Fruit fly (Drosophila melanogaster) whole organism, embryonic: ENCODE results near the gene CG43815.

ENCODE experiments used
- Ada2b ChIP-seq: fragments of 200-800 bp; sonication (Bioruptor generic); IDR thresholded peaks from 2 replicates; pipeline ENCODE4 v1.3.6; 2022; ENCODE audit warnings: missing biosample characterization, missing genetic modification characterization
- Antp ChIP-seq: fragments of 200-800 bp; sonication (Bioruptor generic); optimal IDR thresholded peaks from 3 replicates; lab custom pipeline; 2016; ENCODE audit warnings: missing biosample characterization, missing genetic modification characterization
- B-H2 ChIP-seq: fragments of 200-800 bp; sonication (Bioruptor generic); optimal IDR thresholded peaks from 2 replicates; lab custom pipeline; 2018; ENCODE audit warnings: missing biosample characterization, mild to moderate bottlenecking, missing genetic modification characterization
- CG11085 ChIP-seq: fragments of 200-800 bp; sonication (Bioruptor generic); IDR thresholded peaks from 2 replicates; pipeline ENCODE4 v1.3.6; 2022; ENCODE audit warnings: missing biosample characterization, missing genetic modification characterization
- CG11695 ChIP-seq: fragments of 200-800 bp; sonication (Bioruptor generic); IDR thresholded peaks from 3 replicates; pipeline ENCODE4 v1.3.6; 2022; ENCODE audit warnings: missing biosample characterization, missing genetic modification characterization
- CG12744 ChIP-seq: fragments of 200-800 bp; sonication (Bioruptor generic); optimal IDR thresholded peaks from 2 replicates; lab custom pipeline; 2016; ENCODE audit warnings: missing biosample characterization, missing genetic modification characterization
- CG13624 ChIP-seq: fragments of 200-800 bp; sonication (Bioruptor generic); optimal IDR thresholded peaks from 2 replicates; lab custom pipeline; 2016; ENCODE audit warnings: missing biosample characterization, missing genetic modification characterization
- CG14667 ChIP-seq: fragments of 200-800 bp; sonication (Bioruptor generic); IDR thresholded peaks from 2 replicates; pipeline ENCODE4 v1.3.6; 2022; ENCODE audit warnings: missing biosample characterization, missing genetic modification characterization
- CG15011 ChIP-seq: fragments of 200-800 bp; sonication (Bioruptor generic); optimal IDR thresholded peaks from 3 replicates; lab custom pipeline; 2018; ENCODE audit warnings: missing biosample characterization, mild to moderate bottlenecking, missing genetic modification characterization
- CG15479 ChIP-seq: fragments of 200-800 bp; sonication (Bioruptor generic); optimal IDR thresholded peaks from 3 replicates; lab custom pipeline; 2019; ENCODE audit warnings: missing biosample characterization, mild to moderate bottlenecking, missing genetic modification characterization, moderate library complexity
- CG17328 ChIP-seq: fragments of 200-800 bp; sonication (Bioruptor generic); IDR thresholded peaks from 2 replicates; pipeline ENCODE4 v1.3.6; 2022; ENCODE audit warnings: missing biosample characterization, missing genetic modification characterization
- CG17361 ChIP-seq: fragments of 200-800 bp; sonication (Bioruptor generic); IDR thresholded peaks from 3 replicates; pipeline ENCODE4 v1.3.6; 2022; ENCODE audit warnings: missing biosample characterization, missing genetic modification characterization
- CG17568 ChIP-seq: fragments of 200-800 bp; sonication (Bioruptor generic); optimal IDR thresholded peaks from 2 replicates; lab custom pipeline; 2018; ENCODE audit warnings: missing biosample characterization, mild to moderate bottlenecking, missing genetic modification characterization, moderate library complexity
- CG2199 ChIP-seq: fragments of 200-800 bp; sonication (Bioruptor generic); IDR thresholded peaks from 3 replicates; pipeline ENCODE4 v1.3.6; 2022; ENCODE audit warnings: missing biosample characterization, missing genetic modification characterization
- CG2712 ChIP-seq: fragments of 200-800 bp; optimal IDR thresholded peaks from 3 replicates; lab custom pipeline; 2019; ENCODE audit warnings: missing biosample characterization, mild to moderate bottlenecking, missing genetic modification characterization, moderate library complexity
- CG30020 ChIP-seq: fragments of 200-800 bp; optimal IDR thresholded peaks from 2 replicates; lab custom pipeline; 2019; ENCODE audit warnings: missing biosample characterization, mild to moderate bottlenecking, missing genetic modification characterization, moderate library complexity
- CG32772 ChIP-seq: fragments of 200-800 bp; sonication (Bioruptor generic); IDR thresholded peaks from 2 replicates; pipeline ENCODE4 v1.3.6; 2022; ENCODE audit warnings: missing biosample characterization, missing genetic modification characterization
- CG3995 ChIP-seq: fragments of 200-800 bp; sonication (Bioruptor generic); optimal IDR thresholded peaks from 3 replicates; lab custom pipeline; 2016; ENCODE audit warnings: missing biosample characterization, missing genetic modification characterization
- CG5953 ChIP-seq: fragments of 200-800 bp; sonication (Bioruptor generic); IDR thresholded peaks from 2 replicates; pipeline ENCODE4 v1.3.6; 2022; ENCODE audit warnings: missing biosample characterization, missing genetic modification characterization
- CG6765 ChIP-seq: fragments of 200-800 bp; sonication (Bioruptor generic); optimal IDR thresholded peaks from 3 replicates; lab custom pipeline; 2017; ENCODE audit warnings: missing biosample characterization, mild to moderate bottlenecking, missing genetic modification characterization
- CG9609 ChIP-seq: fragments of 200-800 bp; sonication (Bioruptor generic); optimal IDR thresholded peaks from 3 replicates; lab custom pipeline; 2016; ENCODE audit warnings: missing biosample characterization, missing genetic modification characterization
- D ChIP-seq, 2 experiments: fragments of 200-800 bp in 1 of 2; fragments of >200 bp in 1 of 2; sonication (Bioruptor generic) in 1 of 2; optimal IDR thresholded peaks; 2 replicates in 1 of 2; 3 replicates in 1 of 2; lab custom pipeline; 2017; ENCODE audit warnings: mild to moderate bottlenecking in 1 of 2, missing biosample characterization in 1 of 2, missing genetic modification characterization in 1 of 2, missing genetic modification reagents in 1 of 2
- Dp ChIP-seq: fragments of 200-800 bp; sonication (Bioruptor generic); optimal IDR thresholded peaks from 2 replicates; lab custom pipeline; 2018; ENCODE audit warnings: missing biosample characterization, mild to moderate bottlenecking, missing genetic modification characterization, moderate library complexity
- H2.0 ChIP-seq: fragments of 200-800 bp; sonication (Bioruptor generic); IDR thresholded peaks from 2 replicates; pipeline ENCODE4 v1.3.6; 2022; ENCODE audit warnings: missing biosample characterization, missing genetic modification characterization
- Mes4 ChIP-seq: fragments of 200-800 bp; sonication (Bioruptor generic); optimal IDR thresholded peaks from 2 replicates; lab custom pipeline; 2016; ENCODE audit warnings: missing biosample characterization, missing genetic modification characterization
- Opbp ChIP-seq: fragments of 200-800 bp; sonication (Bioruptor generic); IDR thresholded peaks from 3 replicates; pipeline ENCODE4 v1.3.6; 2022; ENCODE audit warnings: missing biosample characterization, missing genetic modification characterization; ENCODE audit not compliant: partially characterized antibody
- Sox100B ChIP-seq: fragments of 200-800 bp; sonication (Bioruptor generic); optimal IDR thresholded peaks from 3 replicates; lab custom pipeline; 2018; ENCODE audit warnings: missing biosample characterization, mild to moderate bottlenecking, missing genetic modification characterization
- Ssrp ChIP-seq: fragments of 200-800 bp; sonication (Bioruptor generic); optimal IDR thresholded peaks from 2 replicates; lab custom pipeline; 2018; ENCODE audit warnings: missing biosample characterization, mild to moderate bottlenecking, missing genetic modification characterization, moderate library complexity
- al ChIP-seq: fragments of 200-800 bp; sonication (Bioruptor generic); IDR thresholded peaks from 2 replicates; pipeline ENCODE4 v1.3.6; 2022; ENCODE audit warnings: missing biosample characterization, missing genetic modification characterization
- bcd ChIP-seq: fragments of 200-800 bp; sonication (Bioruptor generic); optimal IDR thresholded peaks from 2 replicates; lab custom pipeline; 2017; ENCODE audit warnings: missing biosample characterization, mild to moderate bottlenecking, missing genetic modification characterization
- cas ChIP-seq: fragments of 200-800 bp; sonication (Bioruptor generic); IDR thresholded peaks from 2 replicates; pipeline ENCODE4 v1.3.6; 2022; ENCODE audit warnings: missing biosample characterization, missing genetic modification characterization
- ci ChIP-seq: fragments of 200-800 bp; sonication (Bioruptor generic); IDR thresholded peaks from 3 replicates; pipeline ENCODE4 v1.3.6; 2022; ENCODE audit warnings: missing biosample characterization, missing genetic modification characterization
- dpn ChIP-seq, 2 experiments: fragments of 200-800 bp; sonication (Bioruptor generic); optimal IDR thresholded peaks; 3 replicates each; lab custom pipeline; 2016; ENCODE audit warnings: missing biosample characterization in 2 of 2, missing genetic modification characterization in 2 of 2
- esg ChIP-seq: fragments of 200-800 bp; sonication (Bioruptor generic); conservative IDR thresholded peaks from 2 replicates; pipeline ENCODE4 v1.3.6; 2022; ENCODE audit warnings: missing biosample characterization, missing genetic modification characterization
- gro ChIP-seq: fragments of 200-800 bp; sonication (Bioruptor generic); optimal IDR thresholded peaks from 2 replicates; lab custom pipeline; 2016; ENCODE audit warnings: missing biosample characterization, missing genetic modification characterization
- hbn ChIP-seq: fragments of 200-800 bp; sonication (Bioruptor generic); IDR thresholded peaks from 2 replicates; pipeline ENCODE4 v1.3.6; 2022; ENCODE audit warnings: missing biosample characterization, missing genetic modification characterization; ENCODE audit not compliant: partially characterized antibody
- kni ChIP-seq: fragments of 200-800 bp; sonication (Bioruptor generic); optimal IDR thresholded peaks from 3 replicates; lab custom pipeline; 2017; ENCODE audit warnings: mild to moderate bottlenecking, missing biosample characterization, missing genetic modification reagents, missing genetic modification characterization
- lov ChIP-seq, 2 experiments: fragments of 200-800 bp in 1 of 2; fragments of >200 bp in 1 of 2; sonication (Bioruptor generic) in 1 of 2; IDR thresholded peaks in 1 of 2; optimal IDR thresholded peaks in 1 of 2; 2 replicates in 1 of 2; 3 replicates in 1 of 2; pipeline versions ENCODE4 v1.3.6 to Lab custom; 2017 to 2022; ENCODE audit warnings: missing biosample characterization in 1 of 2, missing genetic modification characterization in 1 of 2
- nmo ChIP-seq: fragments of 200-800 bp; sonication (Bioruptor generic); optimal IDR thresholded peaks from 2 replicates; lab custom pipeline; 2018; ENCODE audit warnings: missing biosample characterization, mild to moderate bottlenecking, missing genetic modification characterization, moderate library complexity
- pb ChIP-seq: fragments of 200-800 bp; sonication (Bioruptor generic); optimal IDR thresholded peaks from 3 replicates; lab custom pipeline; 2016; ENCODE audit warnings: missing biosample characterization, missing genetic modification characterization
- ranshi ChIP-seq: fragments of 200-800 bp; sonication (Bioruptor generic); IDR thresholded peaks from 2 replicates; pipeline ENCODE4 v1.3.6; 2022; ENCODE audit warnings: missing biosample characterization, missing genetic modification characterization
- salm ChIP-seq: fragments of 200-800 bp; sonication (Bioruptor generic); optimal IDR thresholded peaks from 2 replicates; lab custom pipeline; 2018; ENCODE audit warnings: missing biosample characterization, mild to moderate bottlenecking, missing genetic modification characterization
- sqz ChIP-seq: fragments of 200-800 bp; sonication (Bioruptor generic); optimal IDR thresholded peaks from 3 replicates; lab custom pipeline; 2018; ENCODE audit warnings: missing biosample characterization, mild to moderate bottlenecking, missing genetic modification characterization
- sug ChIP-seq: fragments of 200-800 bp; optimal IDR thresholded peaks from 2 replicates; lab custom pipeline; 2019; ENCODE audit warnings: missing biosample characterization, mild to moderate bottlenecking, missing genetic modification characterization, moderate library complexity
- tll ChIP-seq, 2 experiments: fragments of 200-800 bp in 1 of 2; fragments of >200 bp in 1 of 2; sonication (Bioruptor generic) in 1 of 2; optimal IDR thresholded peaks; 2 replicates each; lab custom pipeline; 2017 to 2019; ENCODE audit warnings: missing biosample characterization in 2 of 2, missing genetic modification characterization in 2 of 2, mild to moderate bottlenecking in 1 of 2, moderate library complexity in 1 of 2
- vfl ChIP-seq: fragments of 200-800 bp; sonication (Bioruptor generic); optimal IDR thresholded peaks from 2 replicates; lab custom pipeline; 2016; ENCODE audit warnings: missing biosample characterization, missing genetic modification characterization
- vnd ChIP-seq: fragments of 200-800 bp; sonication (Bioruptor generic); IDR thresholded peaks from 3 replicates; pipeline ENCODE4 v1.3.6; 2022; ENCODE audit warnings: missing biosample characterization, missing genetic modification characterization; ENCODE audit not compliant: partially characterized antibody
- zf30C ChIP-seq: fragments of 200-800 bp; sonication (Bioruptor generic); optimal IDR thresholded peaks from 3 replicates; lab custom pipeline; 2018; ENCODE audit warnings: missing biosample characterization, mild to moderate bottlenecking, missing genetic modification characterization

CG43815 gene

dm6 chr2L:3573172-3573755 lies 2.7 kb upstream of the CG43815 start (continued):
- TF ChIP-seq pb (GFP tag; lab: Kevin White, UChicago) (no peak), Mes4 (GFP tag; lab: Kevin White, UChicago) (peak; percentile 36), nmo (peak; percentile 88), CG17328 (GFP tag; lab: Robert Waterston, UW) (0 out of 2 replicates have a peak, but pooled peaks have one; percentile 6), CG3995 (no peak), H2.0 (GFP tag; lab: Robert Waterston, UW) (peak; percentile 27; the same call in 1 of the 2 replicates), B-H2 (GFP tag; lab: Kevin White, UChicago) (no peak), sug (tag; lab: Kevin White, UChicago) (peak; percentile 93), bcd (peak; percentile 58), Opbp (0 out of 3 replicates have a peak, but pooled peaks have one; percentile 17), D (optimal IDR thresholded peaks at IDR 0.05; lab: Kevin White, UChicago) (no peak), D (GFP tag; optimal IDR thresholded peaks at IDR 0.05; lab: Kevin White, UChicago) (no peak), CG15479 (no peak), CG15011 (GFP tag; lab: Kevin White, UChicago) (peak; percentile 39), cas (GFP tag; lab: Robert Waterston, UW) (no peak), CG12744 (GFP tag; lab: Kevin White, UChicago) (no peak), CG11085 (GFP tag; lab: Robert Waterston, UW) (no peak), Antp (GFP tag; lab: Kevin White, UChicago) (peak; percentile 69), Sox100B (peak; percentile 27), dpn (GFP tag; optimal IDR thresholded peaks at IDR 0.05; lab: Kevin White, UChicago) (peak; percentile 50 to 52), gro (GFP tag; lab: Kevin White, UChicago) (no peak), CG2199 (GFP tag; lab: Robert Waterston, UW) (no peak), tll (GFP tag; optimal IDR thresholded peaks at IDR 0.05; lab: Kevin White, UChicago) (no peak), CG9609 (GFP tag; lab: Kevin White, UChicago) (peak; percentile 48), kni (no peak), esg (GFP tag; lab: Robert Waterston, UW) (peak; percentile 80), hbn (GFP tag; lab: Robert Waterston, UW) (no peak), CG30020 (tag; lab: Kevin White, UChicago) (peak; percentile 2), zf30C (peak; percentile 63), al (GFP tag; lab: Robert Waterston, UW) (peak; percentile 22; the same call in 1 of the 2 replicates), CG13624 (peak; percentile 4), CG5953 (0 out of 2 replicates have a peak, but pooled peaks have one; percentile 33), salm (tag; lab: Kevin White, UChicago) (peak; percentile 31), CG14667 (GFP tag; lab: Robert Waterston, UW) (peak; percentile 60), CG17361 (GFP tag; lab: Robert Waterston, UW) (peak; percentile 74; the same call in 2 of the 3 replicates), CG2712 (peak; percentile 79), lov (optimal IDR thresholded peaks at IDR 0.05; lab: Kevin White, UChicago) (no peak), lov (GFP tag; IDR thresholded peaks at IDR 0.05; lab: Robert Waterston, UW) (no peak), CG17568 (no peak), Dp (GFP tag; lab: Kevin White, UChicago) (no peak), Ssrp (tag; lab: Kevin White, UChicago) (peak; percentile 82), ci (GFP tag; lab: Robert Waterston, UW) (peak; percentile 62; the same call in 1 of the 3 replicates), ranshi (GFP tag; lab: Robert Waterston, UW) (no peak), CG11695 (GFP tag; lab: Robert Waterston, UW) (peak; percentile 69; the same call in 2 of the 3 replicates), vnd (no peak), Ada2b (GFP tag; lab: Robert Waterston, UW) (peak; percentile 47), vfl (no peak), sqz (GFP tag; lab: Kevin White, UChicago) (no peak), CG6765 (GFP tag; lab: Kevin White, UChicago) (no peak), CG32772 (GFP tag; lab: Robert Waterston, UW) (peak; percentile 44; the same call in 1 of the 2 replicates)
